Worm (Caenorhabditis elegans): Measurements from ENCODE around the gene M02E1.4.

Gene M02E1.4

ce11 chrX:324021-324420, 10.9 kb downstream of the M02E1.4 start (continued):
- TF ChIP-seq lin-40 (tag; optimal IDR thresholded peaks at IDR 0.05) (peak; percentile 41), repo-1 (tag; optimal IDR thresholded peaks at IDR 0.05) (no peak), F23B12.7 (tag; optimal IDR thresholded peaks at IDR 0.05; ENCODE audit: insufficient read depth) (peak; percentile 4), ztf-26 (tag; optimal IDR thresholded peaks at IDR 0.05) (no peak)

- peak; percentile 30 for TF ChIP-seq lin-40 (tag; optimal IDR thresholded peaks at IDR 0.05)
- no peak for TF ChIP-seq lag-1 (GFP tag; IDR thresholded peaks at IDR 0.05)
- no peak for TF ChIP-seq snpc-4 (GFP tag; optimal IDR thresholded peaks at IDR 0.05)
- TF ChIP-seq snpc-4 (tag; optimal IDR thresholded peaks at IDR 0.05): no peak
- no peak for TF ChIP-seq cebp-1 (GFP tag; IDR thresholded peaks at IDR 0.05)
- TF ChIP-seq cebp-1 (tag; optimal IDR thresholded peaks at IDR 0.05): peak; percentile 16
- no peak for TF ChIP-seq dpl-1 (GFP tag; optimal IDR thresholded peaks at IDR 0.05)
- TF ChIP-seq lsy-27 (tag; optimal IDR thresholded peaks at IDR 0.05; ENCODE audit: borderline replicate concordance, insufficient read depth): peak; percentile 10
- TF ChIP-seq xnd-1 (tag; optimal IDR thresholded peaks at IDR 0.05): no peak
- no peak for TF ChIP-seq T07F8.4 (tag; optimal IDR thresholded peaks at IDR 0.05)
- peak; percentile 52 for TF ChIP-seq attf-5 (GFP tag; optimal IDR thresholded peaks at IDR 0.05)
- no peak for TF ChIP-seq lin-26 (GFP tag; IDR thresholded peaks at IDR 0.05)
- no peak for TF ChIP-seq K11D2.4 (GFP tag; IDR thresholded peaks at IDR 0.05)
- no peak for TF ChIP-seq F57C9.4 (tag; optimal IDR thresholded peaks at IDR 0.05)
- no peak for TF ChIP-seq tlf-1 (GFP tag; optimal IDR thresholded peaks at IDR 0.05)
- TF ChIP-seq ama-1 (optimal IDR thresholded peaks at IDR 0.05): no peak
- TF ChIP-seq ama-1 (GFP tag; optimal IDR thresholded peaks at IDR 0.05): no peak
- no peak for TF ChIP-seq somi-1 (GFP tag; optimal IDR thresholded peaks at IDR 0.05)
- no peak for TF ChIP-seq F52B5.7 (tag; optimal IDR thresholded peaks at IDR 0.05)
- TF ChIP-seq attf-6 (GFP tag; IDR thresholded peaks at IDR 0.05): no peak
- TF ChIP-seq madf-3 (GFP tag; IDR thresholded peaks at IDR 0.05): no peak
- TF ChIP-seq zfh-2 (GFP tag; conservative IDR thresholded peaks at IDR 0.05): no peak
- no peak for TF ChIP-seq F33H1.4 (GFP tag; IDR thresholded peaks at IDR 0.05)
- no peak for TF ChIP-seq unc-130 (GFP tag; optimal IDR thresholded peaks at IDR 0.05)
- TF ChIP-seq pbrm-1 (GFP tag; IDR thresholded peaks at IDR 0.05): no peak
- TF ChIP-seq F23B12.7 (tag; optimal IDR thresholded peaks at IDR 0.05; ENCODE audit: insufficient read depth): no peak
- TF ChIP-seq zim-3 (tag; optimal IDR thresholded peaks at IDR 0.05): no peak
- TF ChIP-seq egrh-3 (GFP tag; IDR thresholded peaks at IDR 0.05): no peak
- no peak for TF ChIP-seq nhr-179 (tag; optimal IDR thresholded peaks at IDR 0.05)
- TF ChIP-seq ceh-100 (GFP tag; IDR thresholded peaks at IDR 0.05): no peak
- TF ChIP-seq ccch-3 (GFP tag; optimal IDR thresholded peaks at IDR 0.05): no peak
- no peak for TF ChIP-seq him-1 (tag; optimal IDR thresholded peaks at IDR 0.05)
Observed at ce11 chrX:325597-326161, 12.6 kb downstream of the M02E1.4 start, which contains the start of gene M02E1.1. M02E1.1 (plus strand) TSS chrX:326111.

- TF ChIP-seq lir-1 (GFP tag; conservative IDR thresholded peaks at IDR 0.05) (no peak), ZK185.1 (tag; optimal IDR thresholded peaks at IDR 0.05; ENCODE audit: poor library complexity, severe bottlenecking) (no peak), B0019.2 (GFP tag; conservative IDR thresholded peaks at IDR 0.05) (no peak), zim-3 (tag; optimal IDR thresholded peaks at IDR 0.05) (no peak), madf-3 (GFP tag; IDR thresholded peaks at IDR 0.05) (no peak), C06A6.2 (GFP tag; conservative IDR thresholded peaks at IDR 0.05) (no peak), pbrm-1 (GFP tag; IDR thresholded peaks at IDR 0.05) (no peak), nfya-1 (tag; optimal IDR thresholded peaks at IDR 0.05; ENCODE audit: borderline replicate concordance, insufficient read depth) (no peak), F55B11.4 (tag; optimal IDR thresholded peaks at IDR 0.05; ENCODE audit: borderline replicate concordance, insufficient read depth) (no peak), ccch-3 (GFP tag; optimal IDR thresholded peaks at IDR 0.05) (no peak), F22D6.2 (tag; optimal IDR thresholded peaks at IDR 0.05) (no peak), Y67H2A.10 (GFP tag; conservative IDR thresholded peaks at IDR 0.05) (no peak), F57C9.4 (tag; optimal IDR thresholded peaks at IDR 0.05) (no peak)
Observed at ce11 chrX:328736-329135, 15.7 kb downstream of the M02E1.4 start.

All from whole organism, young adult.